Fruit fly (Drosophila melanogaster): ENCODE results near the gene RasGAP1.

DNA sequence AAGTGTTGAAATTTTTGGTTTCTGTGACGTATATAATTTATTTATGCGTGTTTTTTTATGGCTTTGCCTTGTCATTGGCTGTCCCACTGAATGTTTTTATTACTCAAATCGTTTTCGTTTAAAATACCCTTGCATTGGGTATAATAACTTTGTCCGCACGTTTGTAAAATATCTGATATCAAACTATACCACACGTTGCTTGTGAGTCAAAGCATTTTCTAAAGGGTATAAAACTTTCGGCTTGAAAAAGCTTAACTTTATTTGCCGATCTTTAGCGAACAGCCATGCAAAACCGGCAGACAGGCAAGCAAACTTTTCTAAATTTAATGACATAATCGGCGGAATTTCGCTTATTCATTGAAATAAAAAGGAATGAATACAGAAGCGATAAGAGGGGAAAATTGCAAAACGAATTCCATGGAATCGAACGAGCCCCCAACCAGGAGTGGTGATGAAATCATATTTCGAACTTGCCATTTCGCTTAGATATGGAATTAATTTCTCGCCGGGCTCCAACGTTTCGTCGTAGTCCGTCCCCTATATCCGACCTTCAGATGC is 7.6 kb downstream of the RasGAP1 start:
- TF ChIP-seq insv (optimal IDR thresholded peaks at IDR 0.05) = no peak
- no peak for TF ChIP-seq Sin3A (optimal IDR thresholded peaks at IDR 0.05)
- no peak for TF ChIP-seq h (optimal IDR thresholded peaks at IDR 0.05)
- TF ChIP-seq Myc (optimal IDR thresholded peaks at IDR 0.05) = no peak
- TF ChIP-seq ttk (optimal IDR thresholded peaks at IDR 0.05) = no peak

All from Kc167 (cell line).